Fruit fly (Drosophila melanogaster) S2 (cell line): ENCODE data around the gene Mst77F.

Experiments used
- CG8478 ChIP-seq: fragments of >200 bp; optimal IDR thresholded peaks from 2 replicates; lab custom pipeline; 2018
- CTCF ChIP-seq, 2 experiments: fragments of >200 bp; optimal IDR thresholded peaks; 2 replicates each; lab custom pipeline; 2018

Mst77F gene

dm6 chr3L:20772647-20773015, 45.2 kb downstream of the Mst77F start:
- no peak for TF ChIP-seq CG8478 (lab: Kevin White, UChicago)

- TF ChIP-seq CTCF (optimal IDR thresholded peaks at IDR 0.05; lab: Kevin White, UChicago) (no peak), CG8478 (lab: Kevin White, UChicago) (no peak)
These were observed 45.8 kb downstream of the Mst77F start for dm6 chr3L:20771891-20772646.

- no peak for TF ChIP-seq CTCF (optimal IDR thresholded peaks at IDR 0.05; lab: Kevin White, UChicago)
- TF ChIP-seq CG8478 (lab: Kevin White, UChicago) = no peak
These were observed 46.6 kb downstream of the Mst77F start, which contains the start of the genes CG4042 and Pitslre for dm6 chr3L:20771001-20771890. Gene CG4042, minus strand, starts transcription at chr3L:20771507. Gene Pitslre, plus strand, starts transcription at chr3L:20771528.

dm6 chr3L:20769350-20769749, 48.5 kb downstream of the Mst77F start, which contains the start of the genes CG4074 and CG4186:
Gene CG4074, minus strand, starts transcription at chr3L:20769500.
Gene CG4186, plus strand, starts transcription at chr3L:20769586.
- peak in 1 of 2 experiments; percentile 9 for TF ChIP-seq CTCF (optimal IDR thresholded peaks at IDR 0.05; lab: Kevin White, UChicago)
- no peak for TF ChIP-seq CG8478 (lab: Kevin White, UChicago)

- TF ChIP-seq CG8478 (lab: Kevin White, UChicago) (no peak), CTCF (optimal IDR thresholded peaks at IDR 0.05; lab: Kevin White, UChicago) (no peak)
These were observed 50.6 kb downstream of the Mst77F start for dm6 chr3L:20767227-20767626.
